Fruit fly (Drosophila melanogaster): ENCODE data around the gene CG10920.

DNA sequence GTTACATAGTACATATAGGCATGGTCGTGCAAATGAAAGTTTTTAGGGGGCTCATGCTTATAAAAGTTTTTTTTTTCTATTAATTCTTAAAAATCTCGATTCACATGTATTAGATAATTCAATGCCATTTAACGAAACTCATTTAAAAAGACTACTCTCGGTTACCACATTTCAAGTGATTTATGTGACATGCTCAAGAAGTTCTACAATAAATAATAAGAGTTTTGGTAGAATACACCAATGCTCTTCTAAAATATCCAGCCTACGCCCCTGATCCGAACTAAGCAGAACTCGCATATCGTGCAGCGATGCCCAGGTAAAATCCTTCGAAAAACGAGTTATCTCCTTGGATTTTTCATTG lies 38.5 kb upstream of the CG10920 start:
- TF ChIP-seq usp (GFP tag; optimal IDR thresholded peaks at IDR 0.05) (no peak), Dll (optimal IDR thresholded peaks at IDR 0.05) (no peak), pan (optimal IDR thresholded peaks at IDR 0.05) (no peak), CG8478 (optimal IDR thresholded peaks at IDR 0.05) (no peak), EcR (GFP tag; optimal IDR thresholded peaks at IDR 0.05) (no peak), psq (optimal IDR thresholded peaks at IDR 0.05) (no peak)
